Worm (Caenorhabditis elegans) whole organism, L4/young adult: ENCODE data around the gene F15B9.6.

Experiments
- W03F9.2 ChIP-seq: fragments of 150-350 bp; optimal IDR thresholded peaks from 2 replicates; lab custom pipeline; 2014; ENCODE audit warnings: missing biosample characterization, missing genetic modification characterization
- dao-5 ChIP-seq: sonication (generic microtip); optimal IDR thresholded peaks from 2 replicates; lab custom pipeline; 2016; ENCODE audit warnings: missing genotype, missing genetic modification characterization, moderate library complexity, missing compliant biosample characterization
- him-1 ChIP-seq: sonication (generic microtip); optimal IDR thresholded peaks from 2 replicates; lab custom pipeline; 2016; ENCODE audit warnings: missing genotype, missing genetic modification reagents, missing genetic modification characterization, missing compliant biosample characterization

Gene F15B9.6

ce11 chrV:13047574-13048030, 33.7 kb downstream of the F15B9.6 start, which contains the start of gene W07G4.5:
TSS of gene W07G4.5 (plus strand) at chrV:13047980.
- TF ChIP-seq him-1 (tag; lab: Kevin White, UChicago) = no peak
- TF ChIP-seq W03F9.2 (tag; lab: Kevin White, UChicago) = no peak
- TF ChIP-seq dao-5 (tag; lab: Kevin White, UChicago) = no peak

ce11 chrV:13049149-13049610, 35.2 kb downstream of the F15B9.6 start, which contains the start of gene W07G4.8:
TSS of gene W07G4.8 (minus strand) at chrV:13049560.
- no peak for TF ChIP-seq dao-5 (tag; lab: Kevin White, UChicago)
- no peak for TF ChIP-seq him-1 (tag; lab: Kevin White, UChicago)
- TF ChIP-seq W03F9.2 (tag; lab: Kevin White, UChicago) = no peak

DNA sequence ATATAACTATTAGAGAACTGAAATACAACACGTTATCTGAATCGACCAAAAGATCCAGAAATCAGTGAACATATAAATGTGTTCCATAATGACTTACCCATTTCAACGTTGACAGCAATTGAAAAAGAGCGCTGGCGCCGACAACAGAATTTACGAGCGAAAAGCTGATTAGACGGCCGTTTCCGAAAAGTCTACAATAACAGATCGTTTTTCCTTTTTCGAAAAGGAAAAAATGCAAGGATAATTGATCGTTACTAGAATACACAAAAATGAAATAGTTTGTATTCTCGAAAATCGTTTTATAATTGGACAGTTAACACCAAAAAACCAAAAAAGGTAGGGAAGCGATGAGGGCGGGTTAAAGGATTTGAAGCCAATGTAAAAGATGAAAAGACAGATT, 39.7 kb downstream of the F15B9.6 start, which contains the start of gene srr-1:
Gene srr-1, minus strand, starts transcription at position 101 of the 400 bp plus-strand sequence.
- TF ChIP-seq dao-5 (tag; lab: Kevin White, UChicago) (no peak), W03F9.2 (tag; lab: Kevin White, UChicago) (no peak), him-1 (tag; lab: Kevin White, UChicago) (no peak)

DNA sequence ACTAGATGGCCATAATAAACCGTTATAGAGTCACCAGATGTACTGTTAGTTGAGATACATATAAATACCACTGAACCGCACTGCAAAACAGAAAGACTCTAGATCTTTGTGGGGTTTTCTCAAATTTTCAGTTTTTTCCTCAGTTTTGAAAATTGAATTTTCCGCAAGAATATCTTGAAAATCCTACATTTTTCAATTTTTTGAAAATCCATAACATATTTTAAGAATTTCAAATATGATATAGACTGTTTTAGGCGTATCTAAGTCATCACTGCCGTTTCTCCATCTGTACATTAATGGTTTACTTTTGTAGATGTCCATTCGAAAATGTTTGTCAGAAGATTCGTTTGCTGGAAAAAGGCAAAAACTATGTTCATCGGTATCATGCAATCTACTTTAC, 47.9 kb downstream of the F15B9.6 start, which contains the start of gene F42E8.1:
Gene F42E8.1, plus strand, starts transcription at position 301 of the 400 bp plus-strand sequence.
- TF ChIP-seq W03F9.2 (tag; lab: Kevin White, UChicago) (no peak), dao-5 (tag; lab: Kevin White, UChicago) (no peak), him-1 (tag; lab: Kevin White, UChicago) (no peak)

DNA sequence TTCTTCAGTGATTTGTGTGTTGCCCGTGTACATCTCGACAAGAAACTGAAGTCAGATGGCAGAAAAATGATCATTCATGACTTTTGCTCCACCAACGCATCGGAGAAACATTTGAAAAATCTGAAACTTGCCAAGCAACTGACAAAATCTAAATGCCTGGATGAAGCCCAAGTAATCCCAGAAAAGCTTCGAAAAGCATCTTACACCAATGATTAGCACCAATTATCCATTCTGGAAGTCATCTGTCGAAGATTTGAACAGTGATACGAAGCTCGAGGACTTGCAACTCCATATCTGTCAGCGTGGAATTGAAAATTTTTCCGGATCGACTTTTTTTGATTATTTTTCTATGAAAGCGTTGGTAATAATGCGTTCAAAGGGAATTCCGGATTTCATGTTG, 49.5 kb downstream of the F15B9.6 start:
- no peak for TF ChIP-seq W03F9.2 (tag; lab: Kevin White, UChicago)
- TF ChIP-seq dao-5 (tag; lab: Kevin White, UChicago) = no peak
- no peak for TF ChIP-seq him-1 (tag; lab: Kevin White, UChicago)

DNA sequence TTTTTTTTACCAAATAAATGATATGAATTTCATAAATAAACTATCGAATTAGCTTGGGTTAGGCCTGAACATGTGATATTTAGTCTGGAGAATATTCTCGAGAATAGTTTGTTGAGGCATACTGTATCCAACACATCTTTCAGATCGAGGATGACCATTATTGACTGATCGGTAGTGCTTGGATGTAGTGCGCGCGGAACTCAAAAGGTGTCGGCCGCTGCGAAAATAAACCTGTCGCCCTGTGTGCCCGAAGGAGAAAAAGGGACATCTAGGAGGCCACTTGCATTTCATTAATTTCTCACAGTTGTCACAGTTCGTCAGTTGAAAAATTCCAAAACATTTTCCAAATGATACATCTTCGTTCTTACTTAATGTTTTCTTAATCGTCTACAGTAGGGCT, 50.2 kb downstream of the F15B9.6 start:
- TF ChIP-seq him-1 (tag; lab: Kevin White, UChicago) = no peak
- no peak for TF ChIP-seq dao-5 (tag; lab: Kevin White, UChicago)
- TF ChIP-seq W03F9.2 (tag; lab: Kevin White, UChicago) = no peak
